Fruit fly (Drosophila melanogaster): ENCODE data around the gene r2d2.

Gene r2d2

DNA sequence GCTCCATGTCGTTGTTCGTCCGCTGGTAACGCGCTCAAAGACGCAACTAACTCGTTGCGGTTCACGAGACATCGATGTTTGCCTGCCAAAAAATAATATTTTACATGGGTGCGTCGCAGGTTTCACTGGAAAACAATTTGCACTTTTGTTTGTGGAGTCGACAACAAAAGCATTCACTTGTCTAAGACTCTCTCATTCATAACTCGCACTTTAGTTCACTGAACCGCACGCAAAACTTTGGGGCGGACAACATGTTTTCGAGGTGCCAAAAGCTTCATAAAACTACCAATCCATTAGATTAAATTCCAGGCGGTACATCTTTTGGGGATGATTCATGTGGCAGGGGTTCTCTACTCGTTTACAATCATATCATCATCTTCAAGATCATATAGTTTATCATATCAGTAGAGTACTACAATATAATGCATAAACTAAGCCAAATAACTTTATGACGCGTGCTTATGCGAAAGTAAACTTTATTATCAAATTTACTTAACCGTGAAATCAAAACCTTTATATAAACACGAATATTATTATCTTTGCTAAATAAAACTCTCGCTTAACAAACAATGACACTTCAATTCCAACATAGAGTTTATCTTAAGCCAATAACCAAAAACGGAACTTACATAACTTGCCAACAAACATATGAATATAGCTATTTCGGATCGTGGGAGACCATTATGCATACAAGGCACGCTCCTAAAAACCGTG lies 21.8 kb upstream of the r2d2 start, which contains the start of gene CG7179:
TSS of gene CG7179 (minus strand) at position 51 of the 714 bp plus-strand sequence.
- no peak for TF ChIP-seq sage (GFP tag; optimal IDR thresholded peaks at IDR 0.05)
- no peak for TF ChIP-seq lola (GFP tag; optimal IDR thresholded peaks at IDR 0.05)
- no peak for TF ChIP-seq Rel (GFP tag; optimal IDR thresholded peaks at IDR 0.05)
- no peak for TF ChIP-seq Rel (tag; optimal IDR thresholded peaks at IDR 0.05)

DNA sequence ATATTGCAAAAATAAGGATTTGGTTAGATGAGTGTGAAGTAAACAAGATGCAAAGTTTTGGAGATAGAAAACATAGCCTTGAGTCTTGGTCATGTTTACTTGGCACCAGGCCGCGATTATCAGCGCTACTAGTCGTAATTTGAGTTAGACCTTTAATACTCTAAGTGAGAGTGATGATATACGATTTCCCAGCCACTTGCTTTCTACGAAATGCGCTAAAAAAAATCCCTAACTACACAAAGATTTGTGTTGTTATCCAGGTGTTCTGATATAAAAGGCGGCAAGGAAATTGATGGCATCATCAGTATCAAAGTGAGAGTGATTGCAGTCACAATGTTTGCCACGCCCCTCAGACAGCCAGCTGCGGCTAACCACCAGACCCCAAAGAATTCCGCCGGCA lies 20.2 kb upstream of the r2d2 start, which contains the start of gene Uro:
TSS of gene Uro (plus strand) at position 301 of the 400 bp plus-strand sequence.
- no peak for TF ChIP-seq Abd-B (GFP tag; optimal IDR thresholded peaks at IDR 0.05)
- no peak for TF ChIP-seq br (GFP tag; optimal IDR thresholded peaks at IDR 0.05)
- no peak for TF ChIP-seq psq (GFP tag; optimal IDR thresholded peaks at IDR 0.05)
- TF ChIP-seq Hr78 (GFP tag; optimal IDR thresholded peaks at IDR 0.05), result no peak
- TF ChIP-seq Dif (GFP tag; optimal IDR thresholded peaks at IDR 0.05; ENCODE audit: partially characterized antibody), result no peak
- TF ChIP-seq Myc (optimal IDR thresholded peaks at IDR 0.05), result no peak
- no peak for TF ChIP-seq dmrt93B (GFP tag; optimal IDR thresholded peaks at IDR 0.05)
- TF ChIP-seq dsf (GFP tag; optimal IDR thresholded peaks at IDR 0.05; ENCODE audit: borderline replicate concordance), result no peak
- no peak for TF ChIP-seq dl (GFP tag; optimal IDR thresholded peaks at IDR 0.05; ENCODE audit: insufficient read depth in 1 of 2, partially characterized antibody in 2 of 2)
- no peak for TF ChIP-seq Hnf4 (GFP tag; optimal IDR thresholded peaks at IDR 0.05)
- TF ChIP-seq tai (GFP tag; optimal IDR thresholded peaks at IDR 0.05), result no peak
- TF ChIP-seq Vsx2 (GFP tag; optimal IDR thresholded peaks at IDR 0.05; ENCODE audit: partially characterized antibody), result no peak
- TF ChIP-seq Rel (GFP tag; optimal IDR thresholded peaks at IDR 0.05), result no peak
- no peak for TF ChIP-seq Rel (tag; optimal IDR thresholded peaks at IDR 0.05)

DNA sequence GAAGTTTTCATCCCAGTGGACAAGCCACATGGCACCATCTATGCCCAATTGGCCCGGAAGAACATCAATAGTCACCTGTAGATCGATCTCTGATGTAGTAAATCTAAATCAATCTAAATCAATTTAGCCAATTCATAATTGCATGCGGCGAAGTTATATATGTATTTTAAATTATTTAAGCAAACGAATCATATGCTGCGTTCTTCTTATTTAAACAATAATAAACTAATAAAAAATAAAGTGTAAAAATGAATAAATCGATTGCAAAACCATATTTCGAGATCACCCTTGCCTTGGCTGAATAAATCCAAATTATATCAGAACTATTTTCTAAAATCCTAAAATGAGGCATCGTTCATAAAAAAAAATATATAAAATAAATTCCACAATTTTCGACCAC lies 18.8 kb upstream of the r2d2 start, which contains the start of gene CG7164:
TSS of gene CG7164 (plus strand) at position 301 of the 400 bp plus-strand sequence.
- TF ChIP-seq Dif (GFP tag; optimal IDR thresholded peaks at IDR 0.05; ENCODE audit: partially characterized antibody) (no peak), rgr (GFP tag; optimal IDR thresholded peaks at IDR 0.05) (no peak), foxo (GFP tag; optimal IDR thresholded peaks at IDR 0.05) (no peak), psq (GFP tag; optimal IDR thresholded peaks at IDR 0.05) (no peak), CG32264 (GFP tag; optimal IDR thresholded peaks at IDR 0.05) (no peak), h (GFP tag; optimal IDR thresholded peaks at IDR 0.05) (no peak), woc (GFP tag; optimal IDR thresholded peaks at IDR 0.05) (no peak), brk (GFP tag; optimal IDR thresholded peaks at IDR 0.05) (no peak), tai (GFP tag; optimal IDR thresholded peaks at IDR 0.05) (no peak), Abd-B (GFP tag; optimal IDR thresholded peaks at IDR 0.05) (no peak), sv (GFP tag; optimal IDR thresholded peaks at IDR 0.05) (no peak)

DNA sequence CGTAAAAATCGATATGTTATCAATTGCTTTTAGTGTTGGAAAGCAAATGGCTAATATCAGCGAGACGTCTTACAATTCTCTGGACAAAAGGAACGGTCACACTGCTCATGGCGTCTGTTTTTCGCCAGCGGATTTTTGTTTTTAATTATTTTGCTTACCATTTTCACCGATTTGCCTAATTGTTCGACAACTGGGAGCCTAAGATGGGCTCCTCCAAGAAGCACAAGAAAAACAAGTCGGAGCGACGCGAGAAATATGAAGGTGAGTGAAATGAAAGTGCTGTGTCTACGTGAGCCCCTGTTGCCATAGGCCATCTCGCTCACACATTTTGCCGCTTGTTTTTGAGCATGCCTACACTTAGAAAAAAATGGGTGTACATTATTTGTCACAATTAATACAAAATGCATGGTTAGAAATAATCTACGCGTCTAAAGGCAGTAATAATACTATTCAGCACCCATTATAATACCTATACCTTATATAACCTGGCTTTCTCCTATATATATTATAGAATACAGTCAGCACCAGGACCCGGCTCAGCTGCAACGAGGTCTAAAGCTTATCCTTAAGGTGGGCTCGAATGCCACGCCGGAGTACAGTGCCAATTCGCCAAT lies 17.1 kb upstream of the r2d2 start, which contains the start of gene Brd7-9:
TSS of gene Brd7-9 (plus strand) at position 78 of the 614 bp plus-strand sequence.
- no peak for TF ChIP-seq Mio (GFP tag; optimal IDR thresholded peaks at IDR 0.05)
- no peak for TF ChIP-seq jim (GFP tag; optimal IDR thresholded peaks at IDR 0.05)
- peak; percentile 49 for TF ChIP-seq psq (GFP tag; optimal IDR thresholded peaks at IDR 0.05)
- TF ChIP-seq usp (GFP tag; optimal IDR thresholded peaks at IDR 0.05), result no peak
- no peak for TF ChIP-seq Hr78 (GFP tag; optimal IDR thresholded peaks at IDR 0.05)
- no peak for TF ChIP-seq lola (GFP tag; optimal IDR thresholded peaks at IDR 0.05)
- no peak for TF ChIP-seq pan (optimal IDR thresholded peaks at IDR 0.05)
- TF ChIP-seq Hr83 (GFP tag; optimal IDR thresholded peaks at IDR 0.05; ENCODE audit: poor library complexity, severe bottlenecking), result peak; percentile 61
- no peak for TF ChIP-seq Dfd (GFP tag; optimal IDR thresholded peaks at IDR 0.05)
- TF ChIP-seq dl (GFP tag; optimal IDR thresholded peaks at IDR 0.05; ENCODE audit: insufficient read depth in 1 of 2, partially characterized antibody in 2 of 2), result no peak
- no peak for TF ChIP-seq dsf (GFP tag; optimal IDR thresholded peaks at IDR 0.05; ENCODE audit: borderline replicate concordance)
- TF ChIP-seq OdsH (GFP tag; optimal IDR thresholded peaks at IDR 0.05), result peak; percentile 58
- TF ChIP-seq CrebA (GFP tag; optimal IDR thresholded peaks at IDR 0.05; ENCODE audit: borderline replicate concordance), result no peak
- peak in 1 of 2 experiments; percentile 74 for TF ChIP-seq foxo (GFP tag; optimal IDR thresholded peaks at IDR 0.05)
- peak; percentile 57 for TF ChIP-seq HLH106 (tag; optimal IDR thresholded peaks at IDR 0.05)
- TF ChIP-seq rgr (GFP tag; optimal IDR thresholded peaks at IDR 0.05), result peak; percentile 66
- no peak for TF ChIP-seq Abd-B (GFP tag; optimal IDR thresholded peaks at IDR 0.05)
- TF ChIP-seq N (GFP tag; optimal IDR thresholded peaks at IDR 0.05), result no peak
- peak; percentile 56 for TF ChIP-seq sage (GFP tag; optimal IDR thresholded peaks at IDR 0.05)
- TF ChIP-seq Hnf4 (GFP tag; optimal IDR thresholded peaks at IDR 0.05), result no peak
- no peak for TF ChIP-seq GATAd (GFP tag; optimal IDR thresholded peaks at IDR 0.05)
- TF ChIP-seq sv (GFP tag; optimal IDR thresholded peaks at IDR 0.05), result peak; percentile 24
- peak; percentile 8 for TF ChIP-seq Rel (GFP tag; optimal IDR thresholded peaks at IDR 0.05)
- no peak for TF ChIP-seq Rel (tag; optimal IDR thresholded peaks at IDR 0.05)
- no peak for TF ChIP-seq Sp1 (GFP tag; optimal IDR thresholded peaks at IDR 0.05)
- peak; percentile 68 for TF ChIP-seq h (GFP tag; optimal IDR thresholded peaks at IDR 0.05)
- TF ChIP-seq br (GFP tag; optimal IDR thresholded peaks at IDR 0.05), result peak; percentile 52
- TF ChIP-seq Dif (GFP tag; optimal IDR thresholded peaks at IDR 0.05; ENCODE audit: partially characterized antibody), result no peak
- TF ChIP-seq woc (GFP tag; optimal IDR thresholded peaks at IDR 0.05), result no peak
- peak; percentile 6 for TF ChIP-seq Jra (GFP tag; optimal IDR thresholded peaks at IDR 0.05)
- TF ChIP-seq fru (GFP tag; optimal IDR thresholded peaks at IDR 0.05), result peak; percentile 58
- no peak for TF ChIP-seq Myc (optimal IDR thresholded peaks at IDR 0.05)
- TF ChIP-seq ey (GFP tag; optimal IDR thresholded peaks at IDR 0.05), result peak; percentile 56
- no peak for TF ChIP-seq brk (GFP tag; optimal IDR thresholded peaks at IDR 0.05)
- TF ChIP-seq CG32264 (GFP tag; optimal IDR thresholded peaks at IDR 0.05), result no peak
- no peak for TF ChIP-seq dmrt93B (GFP tag; optimal IDR thresholded peaks at IDR 0.05)

Measured in whole organism, wandering third instar larva.